Worm (Caenorhabditis elegans): ENCODE results near the gene npr-37.

npr-37 gene

ce11 chrIV:443622-444021 lies 37.3 kb downstream of the npr-37 start, which contains the start of gene mrpl-55:
Gene mrpl-55 (plus strand): TSS chrIV:443985.
- TF ChIP-seq unc-62 (GFP tag; optimal IDR thresholded peaks at IDR 0.05): no peak

- TF ChIP-seq unc-62 (GFP tag; optimal IDR thresholded peaks at IDR 0.05): no peak
Measured at ce11 chrIV:440509-440908, 40.5 kb downstream of the npr-37 start, which contains the start of gene hum-8. Gene hum-8 (minus strand): TSS chrIV:440554.

ce11 chrIV:438384-438783 lies 42.6 kb downstream of the npr-37 start:
- no peak for TF ChIP-seq unc-62 (GFP tag; optimal IDR thresholded peaks at IDR 0.05)

- TF ChIP-seq unc-62 (GFP tag; optimal IDR thresholded peaks at IDR 0.05): no peak
Measured at ce11 chrIV:428869-429268, 52.1 kb downstream of the npr-37 start, which contains the start of gene Y66H1A.5. Gene Y66H1A.5 (minus strand): TSS chrIV:429133.

ce11 chrIV:427100-427908 lies 53.7 kb downstream of the npr-37 start:
- no peak for TF ChIP-seq unc-62 (GFP tag; optimal IDR thresholded peaks at IDR 0.05)

- TF ChIP-seq unc-62 (GFP tag; optimal IDR thresholded peaks at IDR 0.05): no peak
Measured at ce11 chrIV:426597-426996, 54.4 kb downstream of the npr-37 start.

ce11 chrIV:425995-426394 lies 55.0 kb downstream of the npr-37 start, which contains the start of gene garr-1:
Gene garr-1 (plus strand): TSS chrIV:426168.
- TF ChIP-seq unc-62 (GFP tag; optimal IDR thresholded peaks at IDR 0.05): no peak

ce11 chrIV:425546-425945 lies 55.4 kb downstream of the npr-37 start:
- no peak for TF ChIP-seq unc-62 (GFP tag; optimal IDR thresholded peaks at IDR 0.05)

ce11 chrIV:425052-425451 lies 55.9 kb downstream of the npr-37 start, which contains the start of gene daf-18:
Gene daf-18 (minus strand): TSS chrIV:425177.
- no peak for TF ChIP-seq unc-62 (GFP tag; optimal IDR thresholded peaks at IDR 0.05)

ce11 chrIV:422112-422511 lies 58.9 kb downstream of the npr-37 start:
- no peak for TF ChIP-seq unc-62 (GFP tag; optimal IDR thresholded peaks at IDR 0.05)

ce11 chrIV:420686-421085 lies 60.3 kb downstream of the npr-37 start:
- TF ChIP-seq unc-62 (GFP tag; optimal IDR thresholded peaks at IDR 0.05): no peak

- no peak for TF ChIP-seq unc-62 (GFP tag; optimal IDR thresholded peaks at IDR 0.05)
Measured at ce11 chrIV:419674-420073, 61.3 kb downstream of the npr-37 start, which contains the start of gene eri-1. Gene eri-1 (minus strand): TSS chrIV:419958.
